Worm (Caenorhabditis elegans) whole organism, L3 larva: Measurements from ENCODE around the gene Y39B6A.33.

ENCODE experiments used
- R02D3.7 ChIP-seq: fragments of 150-350 bp; optimal IDR thresholded peaks from 2 replicates; lab custom pipeline; 2014; ENCODE audit warnings: missing biosample characterization, missing genetic modification characterization
- ZK546.5 ChIP-seq: sonication (generic microtip); optimal IDR thresholded peaks from 2 replicates; lab custom pipeline; 2017; ENCODE audit warnings: missing biosample characterization, missing genetic modification characterization
- ama-1 ChIP-seq: fragments of 150-350 bp; optimal IDR thresholded peaks from 2 replicates; lab custom pipeline; 2018
- ceh-16 ChIP-seq: sonication (generic microtip); optimal IDR thresholded peaks from 2 replicates; lab custom pipeline; 2017; ENCODE audit warnings: missing biosample characterization, missing genetic modification characterization
- ceh-28 ChIP-seq: fragments of 150-350 bp; optimal IDR thresholded peaks from 2 replicates; lab custom pipeline; 2014; ENCODE audit warnings: missing biosample characterization, missing genetic modification reagents, missing genetic modification characterization
- ceh-9 ChIP-seq: sonication (generic microtip); optimal IDR thresholded peaks from 2 replicates; lab custom pipeline; 2018; ENCODE audit warnings: missing biosample characterization, missing genetic modification characterization
- daf-12 ChIP-seq: fragments of 150-350 bp; optimal IDR thresholded peaks from 2 replicates; lab custom pipeline; 2014; ENCODE audit warnings: missing biosample characterization, missing genetic modification reagents, missing genetic modification characterization
- egl-5 ChIP-seq: fragments of 150-350 bp; optimal IDR thresholded peaks from 2 replicates; lab custom pipeline; 2017; ENCODE audit warnings: missing biosample characterization, missing genetic modification reagents, missing genetic modification characterization, inconsistent platforms
- elt-2 ChIP-seq: sonication (generic microtip); optimal IDR thresholded peaks from 2 replicates; lab custom pipeline; 2016; ENCODE audit warnings: missing genetic modification reagents, mild to moderate bottlenecking, missing genetic modification characterization, missing compliant biosample characterization
- elt-3 ChIP-seq, 3 experiments: fragments of 150-350 bp in 1 of 3; sonication (generic microtip) in 2 of 3; optimal IDR thresholded peaks; 2 replicates in 2 of 3; 4 replicates in 1 of 3; lab custom pipeline; 2014 to 2017; ENCODE audit warnings: missing biosample characterization in 3 of 3, missing genetic modification characterization in 3 of 3
- eor-1 ChIP-seq, 2 experiments: fragments of 150-350 bp; optimal IDR thresholded peaks; 2 replicates each; lab custom pipeline; 2014 to 2018; ENCODE audit warnings: missing biosample characterization in 2 of 2, missing genetic modification characterization in 2 of 2
- fkh-10 ChIP-seq: sonication (generic microtip); optimal IDR thresholded peaks from 2 replicates; lab custom pipeline; 2017; ENCODE audit warnings: missing biosample characterization, missing genetic modification reagents, missing genetic modification characterization
- fkh-2 ChIP-seq: fragments of 150-350 bp; optimal IDR thresholded peaks from 2 replicates; lab custom pipeline; 2014; ENCODE audit warnings: missing biosample characterization, missing genetic modification reagents, missing genetic modification characterization
- hmg-11 ChIP-seq: sonication (generic microtip); optimal IDR thresholded peaks from 2 replicates; lab custom pipeline; 2016; ENCODE audit warnings: missing genetic modification characterization, missing compliant biosample characterization
- jun-1 ChIP-seq: fragments of 150-350 bp; optimal IDR thresholded peaks from 2 replicates; lab custom pipeline; 2014; ENCODE audit warnings: missing biosample characterization, missing genetic modification reagents, missing genetic modification characterization
- lin-15B ChIP-seq: fragments of 150-350 bp; optimal IDR thresholded peaks from 2 replicates; lab custom pipeline; 2014; ENCODE audit warnings: missing biosample characterization, missing genetic modification characterization
- lin-39 ChIP-seq: fragments of 150-350 bp; optimal IDR thresholded peaks from 2 replicates; lab custom pipeline; 2018; ENCODE audit warnings: missing biosample characterization, missing genetic modification reagents, missing genetic modification characterization
- lsy-12 ChIP-seq: sonication (generic microtip); optimal IDR thresholded peaks from 2 replicates; lab custom pipeline; 2016; ENCODE audit warnings: mild to moderate bottlenecking, missing genetic modification characterization, missing compliant biosample characterization
- mdl-1 ChIP-seq: fragments of 150-350 bp; optimal IDR thresholded peaks from 2 replicates; lab custom pipeline; 2014; ENCODE audit warnings: missing biosample characterization, missing genetic modification characterization
- nfya-1 ChIP-seq: sonication (generic microtip); optimal IDR thresholded peaks from 2 replicates; lab custom pipeline; 2017; ENCODE audit warnings: missing genetic modification characterization, mild to moderate bottlenecking, missing compliant biosample characterization, antibody characterized with exemption, moderate library complexity; ENCODE audit not compliant: insufficient read depth
- nhr-23 ChIP-seq: fragments of 150-350 bp; optimal IDR thresholded peaks from 2 replicates; lab custom pipeline; 2014; ENCODE audit warnings: missing biosample characterization, missing genetic modification reagents, missing genetic modification characterization
- nhr-237 ChIP-seq: fragments of 150-350 bp; optimal IDR thresholded peaks from 2 replicates; lab custom pipeline; 2014; ENCODE audit warnings: missing biosample characterization, missing genetic modification characterization
- nhr-25 ChIP-seq: sonication (generic microtip); optimal IDR thresholded peaks from 2 replicates; lab custom pipeline; 2017; ENCODE audit warnings: missing biosample characterization, missing genetic modification characterization
- nhr-28 ChIP-seq: fragments of 150-350 bp; optimal IDR thresholded peaks from 2 replicates; lab custom pipeline; 2014; ENCODE audit warnings: missing biosample characterization, missing genetic modification characterization
- nhr-67 ChIP-seq: fragments of 150-350 bp; optimal IDR thresholded peaks from 2 replicates; lab custom pipeline; 2014; ENCODE audit warnings: missing biosample characterization, missing genetic modification characterization
- nhr-76 ChIP-seq: fragments of 150-350 bp; sonication (generic microtip); optimal IDR thresholded peaks from 5 replicates; lab custom pipeline; 2014; ENCODE audit warnings: missing biosample characterization, missing genetic modification characterization
- nhr-77 ChIP-seq: fragments of 150-350 bp; optimal IDR thresholded peaks from 2 replicates; lab custom pipeline; 2014; ENCODE audit warnings: missing biosample characterization, missing genetic modification characterization
- pha-4 ChIP-seq: fragments of 150-350 bp; optimal IDR thresholded peaks from 2 replicates; lab custom pipeline; 2014; ENCODE audit warnings: missing biosample characterization, missing genetic modification reagents, missing genetic modification characterization
- pqm-1 ChIP-seq: fragments of 150-350 bp; optimal IDR thresholded peaks from 2 replicates; lab custom pipeline; 2017; ENCODE audit warnings: missing biosample characterization, missing genetic modification characterization, inconsistent platforms
- sea-2 ChIP-seq: fragments of 150-350 bp; sonication (generic microtip); optimal IDR thresholded peaks from 4 replicates; lab custom pipeline; 2014; ENCODE audit warnings: missing biosample characterization, missing genetic modification reagents, missing genetic modification characterization
- skn-1 ChIP-seq: fragments of 150-350 bp; optimal IDR thresholded peaks from 2 replicates; lab custom pipeline; 2014; ENCODE audit warnings: missing biosample characterization, missing genetic modification characterization
- snpc-4 ChIP-seq: fragments of 150-350 bp; optimal IDR thresholded peaks from 2 replicates; lab custom pipeline; 2014; ENCODE audit warnings: missing biosample characterization, missing genetic modification characterization
- tbx-2 ChIP-seq: sonication (generic microtip); optimal IDR thresholded peaks from 2 replicates; lab custom pipeline; 2016; ENCODE audit warnings: mild to moderate bottlenecking, missing genetic modification characterization, missing compliant biosample characterization
- unc-39 ChIP-seq: sonication (generic microtip); optimal IDR thresholded peaks from 4 replicates; lab custom pipeline; 2017; ENCODE audit warnings: missing biosample characterization, missing genetic modification characterization
- unc-62 ChIP-seq: fragments of 150-350 bp; sonication (generic microtip); optimal IDR thresholded peaks from 4 replicates; lab custom pipeline; 2014; ENCODE audit warnings: missing biosample characterization, missing genetic modification reagents, missing genetic modification characterization
- zag-1 ChIP-seq: fragments of 150-350 bp; optimal IDR thresholded peaks from 2 replicates; lab custom pipeline; 2014; ENCODE audit warnings: missing biosample characterization, missing genetic modification characterization
- ztf-4 ChIP-seq: fragments of 150-350 bp; optimal IDR thresholded peaks from 2 replicates; lab custom pipeline; 2014; ENCODE audit warnings: missing biosample characterization, missing genetic modification characterization

Gene Y39B6A.33

DNA sequence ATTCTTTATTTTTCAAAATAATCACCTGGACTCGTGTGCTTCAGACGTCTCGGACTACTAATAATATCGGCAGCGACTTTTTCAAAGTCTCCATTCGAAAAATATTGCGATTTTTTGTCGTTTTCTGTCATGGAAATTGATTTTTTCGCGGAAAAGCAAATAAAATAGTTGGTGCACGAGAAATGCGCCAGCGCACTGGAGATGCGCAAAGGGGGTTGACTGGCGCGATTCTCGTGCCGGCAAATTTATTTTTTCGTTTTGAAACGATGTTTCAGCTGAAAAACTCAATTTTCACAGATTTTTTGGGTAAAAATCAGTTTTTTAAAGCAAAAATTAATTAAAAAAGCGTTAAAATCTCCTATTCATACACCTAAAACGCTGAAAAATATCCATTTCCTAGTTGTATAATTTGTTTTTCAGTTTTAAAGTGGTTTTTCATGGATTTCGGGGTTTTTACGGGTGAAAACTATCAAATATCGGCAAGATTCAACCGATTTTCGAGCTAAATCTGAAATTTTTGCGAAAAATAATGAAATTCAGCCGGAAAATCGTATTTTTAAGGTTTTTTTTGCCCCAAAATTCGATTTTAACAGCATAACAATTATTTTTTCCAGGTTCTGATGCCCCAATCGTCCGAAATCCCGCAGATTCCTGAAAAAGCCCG lies 11.4 kb upstream of the Y39B6A.33 start, which contains the start of the genes reps-1 and Y39B6A.37 (continued):
- TF ChIP-seq unc-62 (GFP tag; lab: Kevin White, UChicago): no peak
- peak; percentile 2 for TF ChIP-seq fkh-10
- TF ChIP-seq skn-1 (tag; lab: Kevin White, UChicago): no peak
- TF ChIP-seq lin-15B: peak; percentile 61
- no peak for TF ChIP-seq lsy-12 (tag; lab: Kevin White, UChicago)
- no peak for TF ChIP-seq nhr-77 (tag; lab: Kevin White, UChicago)
- TF ChIP-seq hmg-11: peak; percentile 61
- TF ChIP-seq ceh-28 (tag; lab: Kevin White, UChicago): peak; percentile 54
- no peak for TF ChIP-seq unc-39 (tag; lab: Kevin White, UChicago)
- TF ChIP-seq ama-1 (lab: Kevin White, UChicago): no peak
- TF ChIP-seq nhr-25 (tag; lab: Kevin White, UChicago): peak; percentile 54
- TF ChIP-seq lin-39: peak; percentile 49
- no peak for TF ChIP-seq mdl-1 (tag; lab: Kevin White, UChicago)
- TF ChIP-seq ZK546.5 (tag; lab: Kevin White, UChicago): no peak
- peak; percentile 51 for TF ChIP-seq R02D3.7 (tag; lab: Kevin White, UChicago)
- TF ChIP-seq elt-2: peak; percentile 33
- no peak for TF ChIP-seq nhr-237 (tag; lab: Kevin White, UChicago)
- TF ChIP-seq elt-3 (tag; optimal IDR thresholded peaks at IDR 0.05; lab: Kevin White, UChicago): no peak
- TF ChIP-seq egl-5 (tag; lab: Kevin White, UChicago): peak; percentile 28
- no peak for TF ChIP-seq sea-2
- TF ChIP-seq fkh-2 (tag; lab: Kevin White, UChicago): no peak
- no peak for TF ChIP-seq nhr-28
- no peak for TF ChIP-seq snpc-4

DNA sequence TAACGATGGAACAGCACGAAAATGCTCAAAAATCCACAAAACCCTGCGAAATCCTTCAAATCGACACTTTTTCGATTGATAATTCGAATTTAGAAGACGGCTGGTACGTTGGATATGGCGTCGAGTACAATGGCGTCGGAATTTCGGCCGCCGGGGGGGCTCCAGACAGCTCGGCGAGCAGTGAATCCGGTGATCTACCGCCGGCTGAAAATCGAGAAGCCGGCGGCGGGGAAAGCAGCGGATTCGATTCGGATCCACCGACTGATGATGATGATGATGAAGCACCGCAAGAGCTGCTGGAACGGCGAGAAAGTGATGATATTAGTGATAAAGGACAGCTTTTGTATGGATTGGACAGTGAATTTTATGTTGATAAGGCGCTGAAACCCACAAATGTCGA lies 10.8 kb upstream of the Y39B6A.33 start:
- TF ChIP-seq eor-1 (tag; optimal IDR thresholded peaks at IDR 0.05; lab: Kevin White, UChicago) (no peak), lin-15B (no peak), daf-12 (tag; lab: Kevin White, UChicago) (no peak), nfya-1 (no peak), jun-1 (tag; lab: Kevin White, UChicago) (no peak), nhr-23 (no peak), pha-4 (no peak), fkh-2 (tag; lab: Kevin White, UChicago) (no peak), sea-2 (no peak), egl-5 (tag; lab: Kevin White, UChicago) (no peak), nhr-67 (no peak), R02D3.7 (tag; lab: Kevin White, UChicago) (no peak), pqm-1 (tag; lab: Kevin White, UChicago) (no peak), ztf-4 (tag; lab: Kevin White, UChicago) (no peak), zag-1 (no peak), hmg-11 (no peak), nhr-76 (tag; lab: Kevin White, UChicago) (no peak), tbx-2 (no peak), unc-39 (tag; lab: Kevin White, UChicago) (no peak)

DNA sequence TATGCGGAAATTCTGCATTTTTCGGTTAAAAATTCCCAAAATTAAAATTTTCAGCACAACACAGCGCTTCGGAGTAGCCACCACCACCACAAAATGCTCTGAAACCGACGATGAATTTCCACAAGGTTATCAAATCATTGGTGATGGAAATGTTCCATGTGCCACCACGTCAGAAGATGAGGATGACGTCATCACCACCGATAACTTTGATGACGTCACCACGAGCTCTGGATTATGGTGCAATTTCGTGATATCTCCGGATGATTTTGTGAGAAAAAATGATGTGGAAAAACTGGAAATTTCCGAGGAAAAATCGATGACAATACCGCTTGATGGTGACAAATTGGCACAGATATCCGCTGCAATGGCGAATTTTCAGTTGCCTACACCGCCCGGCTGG lies 8.7 kb upstream of the Y39B6A.33 start:
- TF ChIP-seq egl-5 (tag; lab: Kevin White, UChicago) (no peak), skn-1 (tag; lab: Kevin White, UChicago) (no peak), daf-12 (tag; lab: Kevin White, UChicago) (no peak)

DNA sequence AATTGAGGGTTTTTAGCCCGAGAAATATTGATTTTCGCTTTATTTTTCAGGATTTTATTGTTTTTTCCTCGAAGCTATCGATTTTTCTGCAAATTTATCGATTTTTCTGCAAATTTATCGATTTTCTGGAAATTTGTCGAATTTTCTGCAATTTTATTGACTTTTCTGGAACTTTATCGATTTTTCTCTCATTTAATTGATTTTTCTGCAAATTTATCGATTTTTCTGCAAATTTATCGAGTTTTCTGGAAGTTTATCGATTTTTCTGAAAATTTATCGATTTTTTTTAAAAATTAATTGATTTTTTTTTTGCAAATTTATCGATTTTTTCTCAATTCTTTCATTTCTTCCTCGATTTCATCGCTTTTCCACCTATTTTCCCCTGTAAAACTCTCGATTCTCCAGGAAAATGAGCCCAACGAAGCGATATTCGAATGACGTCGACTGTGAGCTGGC lies 8.2 kb upstream of the Y39B6A.33 start, which contains the start of gene gtf-2F2:
TSS of gene gtf-2F2 (plus strand) at position 406 of the 456 bp plus-strand sequence.
- TF ChIP-seq ceh-28 (tag; lab: Kevin White, UChicago) (peak; percentile 94), ceh-9 (tag; lab: Kevin White, UChicago) (no peak), ceh-16 (no peak)
